Fruit fly (Drosophila melanogaster): ENCODE results near the gene Gr64e.

Gr64e gene

DNA sequence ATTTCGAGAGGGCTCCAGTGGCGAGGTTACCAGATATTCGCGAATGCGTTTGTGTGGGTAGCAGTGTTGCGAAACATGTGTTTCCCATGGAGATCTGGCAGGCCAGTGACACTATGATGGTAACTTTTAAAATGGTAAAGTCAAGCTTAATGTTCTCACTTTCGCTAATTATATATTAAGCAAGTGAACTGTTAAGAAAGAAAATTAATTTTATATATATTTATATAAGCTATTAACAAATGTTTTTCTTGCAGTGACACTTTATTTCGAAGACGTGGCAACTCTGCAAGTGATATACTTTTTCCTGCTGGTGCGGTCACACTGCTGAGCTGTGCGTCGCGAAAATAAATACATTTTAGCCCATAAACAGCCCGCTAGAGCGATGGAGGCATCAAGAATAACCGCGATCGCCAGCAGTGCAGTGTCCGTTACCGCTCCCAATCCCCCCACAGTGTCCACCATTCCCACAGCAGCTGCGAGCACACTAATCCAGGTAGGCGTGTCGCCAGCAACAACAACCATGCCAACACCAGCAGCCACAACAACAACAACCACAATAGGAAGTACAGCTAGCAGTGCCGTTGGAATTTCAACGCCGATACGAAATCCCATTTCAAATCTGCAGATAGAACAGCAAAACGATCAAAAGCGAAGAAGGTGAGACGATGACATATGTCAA, 8.4 kb downstream of the Gr64e start, which contains the start of the genes CG11593 and Rcd5 (continued):
- TF ChIP-seq tgo (GFP tag; IDR thresholded peaks at IDR 0.05), result peak; percentile 84
- peak; percentile 84 for TF ChIP-seq CG12659 (GFP tag; optimal IDR thresholded peaks at IDR 0.05)
- TF ChIP-seq CG12155 (GFP tag; optimal IDR thresholded peaks at IDR 0.05), result no peak
- TF ChIP-seq CG15269 (tag; optimal IDR thresholded peaks at IDR 0.05), result no peak
- TF ChIP-seq E2f1 (GFP tag; IDR thresholded peaks at IDR 0.05), result peak; percentile 83
- no peak for TF ChIP-seq Six4 (GFP tag; optimal IDR thresholded peaks at IDR 0.05)
- TF ChIP-seq Hmx (GFP tag; optimal IDR thresholded peaks at IDR 0.05), result no peak
- no peak for TF ChIP-seq Dad (GFP tag; optimal IDR thresholded peaks at IDR 0.05)
- no peak for TF ChIP-seq chm (GFP tag; IDR thresholded peaks at IDR 0.05)
- TF ChIP-seq CG1602 (GFP tag; optimal IDR thresholded peaks at IDR 0.05), result peak; percentile 72
- no peak for TF ChIP-seq HLHmδ (GFP tag; optimal IDR thresholded peaks at IDR 0.05)
- no peak for TF ChIP-seq Med (GFP tag)
- peak; percentile 69 for TF ChIP-seq Taf1 (GFP tag; IDR thresholded peaks at IDR 0.05)
- peak; percentile 37 for TF ChIP-seq CG17802 (tag; optimal IDR thresholded peaks at IDR 0.05)
- no peak for TF ChIP-seq Stat92E (GFP tag; optimal IDR thresholded peaks at IDR 0.05)
- no peak for TF ChIP-seq CG31365 (tag; optimal IDR thresholded peaks at IDR 0.05)
- peak; percentile 63; the same call in 1 of the 3 replicates for TF ChIP-seq jigr1 (GFP tag; IDR thresholded peaks at IDR 0.05)
- peak; percentile 80 for TF ChIP-seq CG3065 (GFP tag; optimal IDR thresholded peaks at IDR 0.05)
- TF ChIP-seq bab2 (GFP tag; optimal IDR thresholded peaks at IDR 0.05), result peak; percentile 42
- TF ChIP-seq chn (GFP tag; optimal IDR thresholded peaks at IDR 0.05), result peak; percentile 29
- no peak for TF ChIP-seq odd (GFP tag; optimal IDR thresholded peaks at IDR 0.05)
- no peak for TF ChIP-seq vnd (GFP tag; IDR thresholded peaks at IDR 0.05; ENCODE audit: partially characterized antibody)
- peak; percentile 75 for TF ChIP-seq CG12942 (GFP tag; optimal IDR thresholded peaks at IDR 0.05)
- no peak for TF ChIP-seq dimm (GFP tag; IDR thresholded peaks at IDR 0.05)
- TF ChIP-seq Ptx1 (GFP tag; IDR thresholded peaks at IDR 0.05), result peak; percentile 91
- TF ChIP-seq CG10462 (GFP tag; optimal IDR thresholded peaks at IDR 0.05), result no peak
- TF ChIP-seq sob (GFP tag; IDR thresholded peaks at IDR 0.05), result peak; percentile 86
- TF ChIP-seq cwo (GFP tag; optimal IDR thresholded peaks at IDR 0.05), result no peak
- TF ChIP-seq Nf-YA (GFP tag; IDR thresholded peaks at IDR 0.05), result peak; percentile 41; the same call in 1 of the 2 replicates
- peak; percentile 79; the same call in 2 of the 3 replicates for TF ChIP-seq ci (GFP tag; IDR thresholded peaks at IDR 0.05)
- peak; percentile 65 for TF ChIP-seq CG10209 (GFP tag; optimal IDR thresholded peaks at IDR 0.05)
- peak; percentile 100 for TF ChIP-seq CG4360 (GFP tag; IDR thresholded peaks at IDR 0.05)
- 0 out of 2 replicates have a peak, but pooled peaks have one; percentile 24 for TF ChIP-seq sna (GFP tag; IDR thresholded peaks at IDR 0.05; ENCODE audit: partially characterized antibody)
- TF ChIP-seq vvl (GFP tag; IDR thresholded peaks at IDR 0.05), result peak; percentile 83
- peak in 1 of 2 experiments; percentile 27 for TF ChIP-seq Dfd (GFP tag; optimal IDR thresholded peaks at IDR 0.05)
- TF ChIP-seq CG16863 (GFP tag; optimal IDR thresholded peaks at IDR 0.05), result peak; percentile 9
- TF ChIP-seq pfk (GFP tag; optimal IDR thresholded peaks at IDR 0.05), result no peak
- TF ChIP-seq ftz-f1 (GFP tag; optimal IDR thresholded peaks at IDR 0.05), result no peak
- TF ChIP-seq sisA (GFP tag; IDR thresholded peaks at IDR 0.05), result peak; percentile 88
- no peak for TF ChIP-seq CG4854 (GFP tag; optimal IDR thresholded peaks at IDR 0.05)
- TF ChIP-seq sd (tag; optimal IDR thresholded peaks at IDR 0.05), result no peak
- TF ChIP-seq scrt (GFP tag; optimal IDR thresholded peaks at IDR 0.05), result no peak
- no peak for TF ChIP-seq da (GFP tag; optimal IDR thresholded peaks at IDR 0.05)
- no peak for TF ChIP-seq Eip74EF (GFP tag; optimal IDR thresholded peaks at IDR 0.05)
- no peak for TF ChIP-seq p53 (GFP tag; optimal IDR thresholded peaks at IDR 0.05)
- peak; percentile 41 for TF ChIP-seq Spps (tag; optimal IDR thresholded peaks at IDR 0.05)
- peak; percentile 70 for TF ChIP-seq GATAe (GFP tag; conservative IDR thresholded peaks at IDR 0.05)
- no peak for TF ChIP-seq zen2 (GFP tag; IDR thresholded peaks at IDR 0.05; ENCODE audit: partially characterized antibody)
- no peak for TF ChIP-seq CG14860 (GFP tag; IDR thresholded peaks at IDR 0.05; ENCODE audit: partially characterized antibody)

Measured in whole organism, embryonic.